Fruit fly (Drosophila melanogaster): ENCODE results near the gene Nup58.

DNA sequence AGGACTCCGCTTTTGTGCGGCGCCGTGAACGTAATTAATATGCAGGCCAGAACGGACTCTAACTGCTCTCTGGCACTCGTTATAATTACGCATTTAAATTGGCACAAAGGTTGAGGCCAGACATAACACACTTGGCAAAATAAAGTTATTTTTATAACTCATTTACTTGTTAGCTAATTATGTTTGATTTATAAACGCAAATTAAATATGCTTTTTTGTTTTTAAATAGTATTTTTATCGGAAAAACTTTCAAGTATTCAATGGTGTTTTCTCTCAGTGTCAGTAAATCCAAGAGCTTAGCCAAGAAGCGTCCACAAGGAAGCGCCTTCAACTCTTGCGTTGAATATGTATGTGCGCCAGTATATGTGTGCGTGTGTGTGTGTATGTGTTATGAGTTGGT lies 28.1 kb downstream of the Nup58 start:
- TF ChIP-seq prd (optimal IDR thresholded peaks at IDR 0.05): no peak
- no peak for TF ChIP-seq prd (GFP tag; IDR thresholded peaks at IDR 0.05)
- no peak for TF ChIP-seq vfl (GFP tag; optimal IDR thresholded peaks at IDR 0.05)
- no peak for TF ChIP-seq CG3065 (GFP tag; optimal IDR thresholded peaks at IDR 0.05)
- no peak for TF ChIP-seq CG12219 (GFP tag; optimal IDR thresholded peaks at IDR 0.05)
